Worm (Caenorhabditis elegans) whole organism, mixed stage, embryonic: ENCODE data around the gene Y44F5A.1.

Experiments
- M03D4.4 ChIP-seq: sonication (generic microtip); optimal IDR thresholded peaks from 2 replicates; lab custom pipeline; 2017; ENCODE audit warnings: mild to moderate bottlenecking, missing genetic modification characterization, missing compliant biosample characterization
- bed-3 ChIP-seq: fragments of 200-800 bp; sonication (Bioruptor generic); optimal IDR thresholded peaks from 3 replicates; lab custom pipeline; 2018; ENCODE audit warnings: mild to moderate bottlenecking, missing genetic modification characterization, moderate library complexity, missing compliant biosample characterization
- blmp-1 ChIP-seq: fragments of 150-350 bp; optimal IDR thresholded peaks from 2 replicates; lab custom pipeline; 2014; ENCODE audit warnings: missing biosample characterization, missing genetic modification characterization
- ceh-39 ChIP-seq: fragments of 150-350 bp; optimal IDR thresholded peaks from 2 replicates; lab custom pipeline; 2014; ENCODE audit warnings: missing biosample characterization, missing genetic modification characterization
- ces-1 ChIP-seq: fragments of 150-350 bp; optimal IDR thresholded peaks from 2 replicates; lab custom pipeline; 2014; ENCODE audit warnings: missing biosample characterization, missing genetic modification reagents, missing genetic modification characterization
- cnd-1 ChIP-seq: fragments of 200-800 bp; sonication (Bioruptor generic); optimal IDR thresholded peaks from 2 replicates; lab custom pipeline; 2018; ENCODE audit warnings: mild to moderate bottlenecking, missing genetic modification characterization, missing compliant biosample characterization
- elt-1 ChIP-seq: sonication (generic microtip); optimal IDR thresholded peaks from 2 replicates; lab custom pipeline; 2017; ENCODE audit warnings: missing genetic modification characterization, mild to moderate bottlenecking, missing compliant biosample characterization, antibody characterized with exemption, moderate library complexity, borderline replicate concordance; ENCODE audit not compliant: insufficient read depth
- elt-3 ChIP-seq: fragments of 150-350 bp; optimal IDR thresholded peaks from 2 replicates; lab custom pipeline; 2014; ENCODE audit warnings: missing biosample characterization, missing genetic modification characterization
- flh-1 ChIP-seq: fragments of 200-800 bp; sonication (Bioruptor generic); optimal IDR thresholded peaks from 2 replicates; lab custom pipeline; 2018; ENCODE audit warnings: mild to moderate bottlenecking, missing genetic modification characterization, moderate library complexity, missing compliant biosample characterization
- ham-2 ChIP-seq: fragments of 200-800 bp; sonication (Bioruptor generic); optimal IDR thresholded peaks from 2 replicates; lab custom pipeline; 2018; ENCODE audit warnings: mild to moderate bottlenecking, missing genetic modification characterization, missing compliant biosample characterization
- hlh-1 ChIP-seq: fragments of 150-350 bp; optimal IDR thresholded peaks from 2 replicates; lab custom pipeline; 2014; ENCODE audit warnings: missing biosample characterization, missing genetic modification reagents, missing genetic modification characterization
- lin-13 ChIP-seq: fragments of 150-350 bp; optimal IDR thresholded peaks from 2 replicates; lab custom pipeline; 2014; ENCODE audit warnings: missing biosample characterization, missing genetic modification characterization
- lin-32 ChIP-seq: fragments of 200-800 bp; sonication (Bioruptor generic); optimal IDR thresholded peaks from 2 replicates; lab custom pipeline; 2018; ENCODE audit warnings: mild to moderate bottlenecking, missing genetic modification characterization, missing compliant biosample characterization
- lsy-2 ChIP-seq: fragments of 150-350 bp; optimal IDR thresholded peaks from 2 replicates; lab custom pipeline; 2014; ENCODE audit warnings: missing biosample characterization, missing genetic modification characterization
- mep-1 ChIP-seq: fragments of 150-350 bp; optimal IDR thresholded peaks from 2 replicates; lab custom pipeline; 2017; ENCODE audit warnings: missing biosample characterization, missing genetic modification reagents, missing genetic modification characterization, inconsistent platforms
- nhr-12 ChIP-seq: fragments of 150-350 bp; optimal IDR thresholded peaks from 2 replicates; lab custom pipeline; 2014; ENCODE audit warnings: missing biosample characterization, missing genetic modification characterization
- nhr-2 ChIP-seq: fragments of 150-350 bp; optimal IDR thresholded peaks from 2 replicates; lab custom pipeline; 2014; ENCODE audit warnings: missing biosample characterization, missing genetic modification characterization
- nhr-237 ChIP-seq: fragments of 150-350 bp; optimal IDR thresholded peaks from 2 replicates; lab custom pipeline; 2014; ENCODE audit warnings: missing biosample characterization, missing genetic modification characterization
- nhr-28 ChIP-seq: fragments of 150-350 bp; optimal IDR thresholded peaks from 2 replicates; lab custom pipeline; 2014; ENCODE audit warnings: missing biosample characterization, missing genetic modification characterization
- nhr-76 ChIP-seq: sonication (generic microtip); optimal IDR thresholded peaks from 2 replicates; lab custom pipeline; 2017; ENCODE audit warnings: missing biosample characterization, missing genetic modification characterization
- sem-2 ChIP-seq: fragments of 200-800 bp; sonication (Bioruptor generic); optimal IDR thresholded peaks from 2 replicates; lab custom pipeline; 2018; ENCODE audit warnings: mild to moderate bottlenecking, missing genetic modification characterization, missing compliant biosample characterization
- tbx-8 ChIP-seq: fragments of 200-800 bp; sonication (Bioruptor generic); optimal IDR thresholded peaks from 2 replicates; lab custom pipeline; 2018; ENCODE audit warnings: mild to moderate bottlenecking, missing genetic modification characterization, moderate library complexity, missing compliant biosample characterization
- unc-62 ChIP-seq: fragments of 150-350 bp; optimal IDR thresholded peaks from 2 replicates; lab custom pipeline; 2014; ENCODE audit warnings: missing biosample characterization, missing genetic modification reagents, missing genetic modification characterization
- zip-8 ChIP-seq: fragments of 150-350 bp; optimal IDR thresholded peaks from 2 replicates; lab custom pipeline; 2014; ENCODE audit warnings: missing biosample characterization, missing genetic modification characterization

Gene Y44F5A.1

DNA sequence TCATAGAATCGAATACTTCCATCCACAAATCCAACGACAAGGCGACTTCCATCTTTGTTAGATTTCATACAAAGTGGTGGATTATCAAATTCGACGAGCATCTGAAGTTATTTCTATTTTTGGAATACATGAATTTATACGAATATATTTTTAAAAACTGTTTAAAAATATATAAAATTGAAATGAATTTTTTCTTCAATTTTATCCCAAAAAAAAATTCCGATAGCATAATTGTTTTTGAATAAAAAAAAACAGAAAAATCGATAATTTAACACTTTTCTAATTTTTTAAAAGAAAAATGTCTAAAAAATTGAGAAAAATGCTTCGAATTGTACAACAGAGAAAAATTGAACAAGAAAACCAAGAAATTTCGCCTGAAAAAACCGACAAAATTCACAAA, at the start of gene Y44F5A.1:
Gene Y44F5A.1, minus strand, starts transcription at position 101 of the 400 bp plus-strand sequence.
- no peak for TF ChIP-seq lin-13 (tag; lab: Kevin White, UChicago)
- no peak for TF ChIP-seq tbx-8 (GFP tag; lab: Kevin White, UChicago)
- TF ChIP-seq cnd-1 (tag; lab: Kevin White, UChicago): no peak
- no peak for TF ChIP-seq elt-3
- TF ChIP-seq, all 35 proteins: peak for 0

DNA sequence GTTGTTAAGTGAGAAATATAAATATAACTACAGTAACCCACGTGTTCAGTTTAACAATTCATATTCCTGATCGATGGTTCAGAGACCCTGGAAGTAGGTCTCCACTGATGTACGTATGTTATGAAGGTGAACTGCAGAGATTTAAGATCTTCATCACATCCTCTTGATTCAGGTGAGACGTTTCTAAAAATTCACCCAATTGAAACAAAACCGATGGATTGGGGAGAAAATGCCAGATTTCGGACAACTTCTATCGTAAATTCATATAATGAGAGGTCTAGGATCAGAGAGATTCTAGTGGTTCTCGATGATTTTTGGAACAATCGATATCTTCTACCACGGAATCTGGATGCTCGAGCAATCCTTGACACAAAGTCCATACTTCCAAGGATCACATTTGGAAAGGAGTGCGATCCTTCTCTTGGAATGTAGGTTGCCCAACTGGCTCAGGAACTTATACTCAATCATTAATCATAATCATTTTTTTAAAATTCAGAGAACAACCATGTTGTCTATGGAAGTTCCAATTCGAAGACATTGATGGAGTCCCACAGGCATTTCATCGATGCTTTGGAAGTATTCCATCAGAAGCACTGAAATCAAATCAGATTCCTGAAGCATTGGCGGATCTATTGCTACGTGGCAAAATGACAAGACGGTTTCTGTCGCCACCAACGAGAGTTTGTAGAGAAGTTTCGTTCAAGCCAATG, 46.8 kb upstream of the Y44F5A.1 start, which contains the start of the genes nth-1 and R10E4.7:
Gene nth-1, minus strand, starts transcription at position 101 of the 710 bp plus-strand sequence.
Gene R10E4.7, plus strand, starts transcription at position 660 of the 710 bp plus-strand sequence.
- no peak for TF ChIP-seq flh-1 (GFP tag; lab: Kevin White, UChicago)
- no peak for TF ChIP-seq ces-1 (GFP tag; lab: Kevin White, UChicago)
- no peak for TF ChIP-seq ceh-39 (tag; lab: Kevin White, UChicago)
- TF ChIP-seq M03D4.4 (tag; lab: Kevin White, UChicago): no peak
- TF ChIP-seq hlh-1 (tag; lab: Kevin White, UChicago): no peak
- no peak for TF ChIP-seq nhr-28 (tag; lab: Kevin White, UChicago)
- no peak for TF ChIP-seq zip-8 (tag; lab: Kevin White, UChicago)
- no peak for TF ChIP-seq lin-32 (GFP tag; lab: Kevin White, UChicago)
- no peak for TF ChIP-seq lsy-2 (tag; lab: Kevin White, UChicago)
- no peak for TF ChIP-seq sem-2
- TF ChIP-seq mep-1 (tag; lab: Kevin White, UChicago): no peak
- TF ChIP-seq nhr-76 (tag; lab: Kevin White, UChicago): no peak
- no peak for TF ChIP-seq elt-3
- no peak for TF ChIP-seq elt-1
- TF ChIP-seq blmp-1 (tag; lab: Kevin White, UChicago): no peak
- TF ChIP-seq nhr-237 (tag; lab: Kevin White, UChicago): no peak
- TF ChIP-seq cnd-1 (tag; lab: Kevin White, UChicago): no peak
- no peak for TF ChIP-seq nhr-12

- peak; percentile 88 for TF ChIP-seq zip-8 (tag; lab: Kevin White, UChicago)
- TF ChIP-seq nhr-2 (tag; lab: Kevin White, UChicago): no peak
Observed at ce11 chrIII:4293108-4293507, 45.6 kb upstream of the Y44F5A.1 start, which contains the start of gene R10E4.6. TSS of gene R10E4.6 (plus strand) at chrIII:4293408.

DNA sequence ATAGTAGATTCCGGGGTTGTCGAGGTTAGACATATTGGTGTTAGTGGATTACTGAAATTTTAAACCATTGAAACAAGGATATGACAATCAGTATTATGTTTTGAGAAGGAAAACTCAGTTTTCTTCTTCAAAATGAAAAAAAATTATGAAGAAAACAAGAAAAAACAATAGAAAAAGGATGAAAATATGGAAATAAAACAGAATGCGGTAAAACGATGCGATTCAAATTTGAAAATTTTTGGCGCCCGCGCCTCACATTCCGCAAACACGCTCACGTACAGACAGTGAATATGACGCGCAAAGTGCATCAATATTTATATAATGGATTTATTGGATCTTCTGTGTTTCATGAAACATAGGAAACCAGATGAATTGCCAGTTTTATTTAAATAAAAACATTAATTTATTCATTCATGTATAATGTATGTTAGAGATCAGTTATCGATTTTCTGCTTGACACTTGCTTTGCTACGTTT, 43.8 kb upstream of the Y44F5A.1 start, which contains the start of gene mcm-5:
Gene mcm-5, minus strand, starts transcription at position 51 of the 476 bp plus-strand sequence.
- TF ChIP-seq cnd-1 (tag; lab: Kevin White, UChicago) (no peak), elt-3 (no peak), mep-1 (tag; lab: Kevin White, UChicago) (peak; percentile 67), ces-1 (GFP tag; lab: Kevin White, UChicago) (peak; percentile 56), lsy-2 (tag; lab: Kevin White, UChicago) (peak; percentile 30), ceh-39 (tag; lab: Kevin White, UChicago) (peak; percentile 22)

DNA sequence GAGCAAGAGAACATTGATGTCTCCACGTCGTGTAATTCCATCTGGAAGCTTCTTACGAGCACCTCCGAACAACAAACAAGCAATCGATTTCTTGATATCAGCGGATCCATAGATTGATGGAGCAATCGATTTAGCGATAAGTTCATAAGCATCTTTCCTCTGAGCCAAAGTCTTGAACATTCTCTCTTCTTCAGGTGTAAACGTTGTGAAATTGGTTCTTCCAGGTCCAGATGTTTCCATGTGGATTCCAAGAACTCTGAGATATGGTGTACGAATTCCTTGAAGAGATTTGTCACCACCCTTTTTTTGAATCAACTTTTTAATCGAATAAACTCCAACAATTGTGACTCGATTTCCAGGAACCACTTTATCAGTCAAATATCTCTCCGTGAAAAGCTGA, 42.5 kb upstream of the Y44F5A.1 start:
- TF ChIP-seq mep-1 (tag; lab: Kevin White, UChicago): no peak
- no peak for TF ChIP-seq ceh-39 (tag; lab: Kevin White, UChicago)
- no peak for TF ChIP-seq nhr-76 (tag; lab: Kevin White, UChicago)

- TF ChIP-seq bed-3 (no peak), ham-2 (GFP tag; lab: Kevin White, UChicago) (no peak), unc-62 (GFP tag; lab: Kevin White, UChicago) (no peak)
Observed at ce11 chrIII:4287379-4287778, 39.9 kb upstream of the Y44F5A.1 start, which contains the start of gene R10E4.3. TSS of gene R10E4.3 (minus strand) at chrIII:4287479.

DNA sequence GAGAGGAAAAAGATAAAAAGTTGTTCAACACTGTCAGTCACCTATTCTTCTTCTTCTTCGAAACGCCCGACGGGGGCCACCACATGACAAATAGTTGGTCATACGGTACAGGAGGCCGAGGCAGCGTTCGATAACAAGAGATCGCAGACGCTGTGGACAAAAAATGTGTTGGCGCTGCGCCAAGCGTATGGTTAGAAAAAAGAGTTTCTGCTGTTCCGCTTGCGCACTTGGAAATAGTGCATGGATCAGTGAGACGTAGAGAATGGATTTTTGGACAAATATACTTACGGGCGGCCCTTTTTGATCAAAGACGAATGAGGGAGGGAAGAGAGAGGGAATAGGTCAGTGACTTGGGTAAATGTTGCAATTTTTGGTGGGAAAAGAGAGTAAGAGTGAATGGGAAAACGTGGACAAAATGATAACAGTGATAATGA, 37.3 kb upstream of the Y44F5A.1 start:
- TF ChIP-seq cnd-1 (tag; lab: Kevin White, UChicago): peak; percentile 8
- TF ChIP-seq zip-8 (tag; lab: Kevin White, UChicago): no peak
- TF ChIP-seq, all 35 proteins: peak for 1
